Worm (Caenorhabditis elegans): Measurements from ENCODE around the gene ttr-23.

ttr-23 gene

DNA sequence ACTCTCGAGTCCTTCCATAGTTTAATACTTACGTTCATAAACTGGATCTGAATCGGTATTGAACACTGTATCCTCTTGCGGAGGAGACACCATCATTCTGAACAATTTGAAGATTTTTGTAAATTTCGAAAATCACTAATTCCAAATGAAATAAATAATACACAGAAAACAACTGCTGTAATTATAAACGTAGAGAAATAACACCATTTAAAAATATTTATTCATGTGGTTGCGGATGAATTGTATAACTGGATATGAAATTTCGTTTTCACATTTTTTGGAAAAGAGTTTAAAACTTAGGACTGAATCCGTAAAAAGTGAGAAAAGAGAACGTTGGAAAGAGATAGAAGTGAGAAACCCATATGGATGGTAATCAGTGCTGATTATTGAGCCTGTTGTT lies 11.4 kb downstream of the ttr-23 start, which contains the start of gene mics-1:
Gene mics-1 (minus strand): TSS at position 101 of the 400 bp plus-strand sequence.
- TF ChIP-seq ceh-43 (GFP tag; optimal IDR thresholded peaks at IDR 0.05): no peak
- TF ChIP-seq sptf-1 (tag; optimal IDR thresholded peaks at IDR 0.05): no peak
- no peak for TF ChIP-seq sem-2 (GFP tag; optimal IDR thresholded peaks at IDR 0.05)
- no peak for TF ChIP-seq lin-13 (tag; optimal IDR thresholded peaks at IDR 0.05)

DNA sequence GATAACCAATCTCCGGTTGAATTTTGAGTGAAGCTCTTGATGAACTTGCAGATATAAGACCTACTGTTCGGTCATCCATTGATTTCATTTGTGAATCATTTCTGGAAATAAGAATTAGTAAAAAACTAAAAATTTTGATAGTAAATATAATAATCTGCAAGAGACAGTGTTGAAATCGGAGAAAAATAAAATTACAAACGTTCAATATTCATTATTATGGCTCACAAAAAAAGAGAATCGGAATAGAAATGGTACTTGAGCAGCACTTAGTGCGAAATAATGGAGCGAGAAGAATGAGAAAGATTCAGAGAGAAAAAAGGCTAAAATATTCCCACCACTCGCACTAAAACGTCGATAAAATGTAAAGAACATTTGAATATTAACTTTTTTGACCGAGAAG lies 13.3 kb downstream of the ttr-23 start, which contains the start of gene vps-54:
Gene vps-54 (minus strand): TSS at position 101 of the 400 bp plus-strand sequence.
- no peak for TF ChIP-seq unc-120 (tag; optimal IDR thresholded peaks at IDR 0.05; ENCODE audit: poor library complexity, severe bottlenecking)
- no peak for TF ChIP-seq tbx-8 (GFP tag; optimal IDR thresholded peaks at IDR 0.05)
- no peak for TF ChIP-seq mls-2 (tag; optimal IDR thresholded peaks at IDR 0.05)
- no peak for TF ChIP-seq nhr-76 (tag; optimal IDR thresholded peaks at IDR 0.05)
- TF ChIP-seq zip-8 (tag; optimal IDR thresholded peaks at IDR 0.05): no peak
- no peak for TF ChIP-seq nhr-2 (tag; optimal IDR thresholded peaks at IDR 0.05)
- TF ChIP-seq ceh-39 (tag; optimal IDR thresholded peaks at IDR 0.05): no peak
- no peak for TF ChIP-seq lin-32 (GFP tag; optimal IDR thresholded peaks at IDR 0.05)

DNA sequence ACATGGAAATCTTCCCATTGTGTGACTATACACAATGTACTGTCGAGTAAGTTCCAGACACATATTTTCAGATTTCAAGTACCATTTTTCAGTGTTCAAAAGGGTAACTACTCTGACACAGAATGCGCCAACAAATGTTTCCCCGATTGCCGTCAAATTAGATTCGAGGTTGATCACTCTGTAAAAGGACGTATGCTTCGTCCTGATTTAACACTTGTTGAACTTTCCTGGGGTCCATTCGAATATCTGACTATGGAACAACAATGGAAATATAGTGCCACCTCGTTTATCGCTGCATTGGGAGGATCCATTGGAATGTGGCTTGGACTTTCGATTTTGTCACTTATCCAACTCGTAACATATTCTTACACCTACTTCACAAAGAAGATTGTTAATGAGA lies 15.5 kb downstream of the ttr-23 start:
- TF ChIP-seq zip-8 (tag; optimal IDR thresholded peaks at IDR 0.05) (no peak), blmp-1 (tag; optimal IDR thresholded peaks at IDR 0.05) (no peak)

DNA sequence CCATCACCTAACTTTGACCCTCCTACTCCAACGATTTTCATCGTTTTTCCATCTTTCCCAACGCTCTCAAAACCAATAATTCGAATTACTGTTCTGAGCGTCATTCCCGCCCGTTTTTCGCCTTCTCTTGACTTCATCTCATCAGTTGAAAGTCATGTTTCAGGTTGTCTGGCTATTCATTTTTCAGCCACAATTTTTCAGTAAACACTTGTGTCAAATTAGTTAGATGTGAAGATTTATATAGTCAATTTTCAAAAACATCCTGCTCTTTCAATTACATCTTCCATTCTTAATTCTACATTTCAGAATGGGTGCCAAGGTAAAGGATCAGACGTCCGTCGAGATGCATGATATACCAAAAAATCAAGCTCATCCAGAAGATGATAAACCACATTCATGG lies 17.0 kb downstream of the ttr-23 start, which contains the start of gene del-6:
Gene del-6 (plus strand): TSS at position 301 of the 400 bp plus-strand sequence.
- TF ChIP-seq flh-1 (GFP tag; optimal IDR thresholded peaks at IDR 0.05) (no peak), ztf-11 (tag; optimal IDR thresholded peaks at IDR 0.05) (no peak), ces-1 (GFP tag; optimal IDR thresholded peaks at IDR 0.05) (no peak), mep-1 (tag; optimal IDR thresholded peaks at IDR 0.05) (no peak), pha-4 (tag; optimal IDR thresholded peaks at IDR 0.05) (no peak), nhr-2 (tag; optimal IDR thresholded peaks at IDR 0.05) (no peak), bed-3 (GFP tag; optimal IDR thresholded peaks at IDR 0.05) (no peak), nhr-12 (tag; optimal IDR thresholded peaks at IDR 0.05) (no peak)

DNA sequence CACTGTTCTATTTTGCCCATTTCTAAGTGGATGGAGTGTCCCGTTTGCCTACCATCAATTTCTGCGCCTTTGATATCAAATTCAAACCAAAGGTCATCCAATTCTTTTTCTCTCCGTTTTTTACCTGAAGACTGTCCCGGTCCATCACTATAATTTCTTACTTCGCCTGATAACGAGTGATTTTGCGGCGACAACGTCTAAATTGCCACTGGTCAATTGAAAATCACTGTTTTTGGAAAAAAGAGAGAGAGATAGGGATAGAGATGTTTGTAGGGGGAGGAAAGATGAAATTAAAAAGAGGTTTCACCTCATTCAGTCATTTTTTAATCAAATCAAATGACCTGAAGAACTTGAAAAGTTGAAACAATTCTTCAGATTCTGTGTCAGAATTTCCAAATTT lies 18.1 kb downstream of the ttr-23 start:
- TF ChIP-seq drap-1 (GFP tag; optimal IDR thresholded peaks at IDR 0.05) (no peak), flh-1 (GFP tag; optimal IDR thresholded peaks at IDR 0.05) (no peak), nhr-28 (tag; optimal IDR thresholded peaks at IDR 0.05) (no peak), M03D4.4 (tag; optimal IDR thresholded peaks at IDR 0.05) (no peak), ztf-11 (tag; optimal IDR thresholded peaks at IDR 0.05) (no peak), mab-5 (tag; optimal IDR thresholded peaks at IDR 0.05) (no peak), lin-13 (tag; optimal IDR thresholded peaks at IDR 0.05) (no peak), unc-62 (GFP tag; optimal IDR thresholded peaks at IDR 0.05) (no peak), zip-8 (tag; optimal IDR thresholded peaks at IDR 0.05) (no peak)

DNA sequence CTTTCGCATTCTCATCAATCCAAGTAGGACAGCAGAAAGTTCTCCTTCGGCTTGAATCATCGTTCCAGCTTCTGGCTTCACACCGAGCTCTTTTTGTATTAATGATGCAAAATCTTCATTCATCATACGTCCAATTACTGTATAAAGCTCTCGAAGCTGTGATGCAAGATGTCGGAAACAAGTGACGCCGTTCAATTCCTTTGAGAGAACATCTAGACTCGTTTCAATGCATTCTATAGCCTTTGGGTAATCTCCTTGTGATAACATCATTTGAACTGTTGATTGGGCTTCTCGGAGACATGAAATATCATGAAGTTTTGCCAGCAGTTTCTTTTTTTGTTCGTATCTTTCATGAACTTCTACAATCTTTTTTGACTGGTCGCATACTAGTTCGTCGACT lies 21.2 kb downstream of the ttr-23 start:
- TF ChIP-seq drap-1 (GFP tag; optimal IDR thresholded peaks at IDR 0.05) (no peak), sptf-1 (tag; optimal IDR thresholded peaks at IDR 0.05) (no peak), lin-32 (GFP tag; optimal IDR thresholded peaks at IDR 0.05) (no peak), sem-2 (GFP tag; optimal IDR thresholded peaks at IDR 0.05) (no peak), mab-5 (tag; optimal IDR thresholded peaks at IDR 0.05) (no peak), unc-62 (GFP tag; optimal IDR thresholded peaks at IDR 0.05) (no peak), nhr-12 (tag; optimal IDR thresholded peaks at IDR 0.05) (no peak)

DNA sequence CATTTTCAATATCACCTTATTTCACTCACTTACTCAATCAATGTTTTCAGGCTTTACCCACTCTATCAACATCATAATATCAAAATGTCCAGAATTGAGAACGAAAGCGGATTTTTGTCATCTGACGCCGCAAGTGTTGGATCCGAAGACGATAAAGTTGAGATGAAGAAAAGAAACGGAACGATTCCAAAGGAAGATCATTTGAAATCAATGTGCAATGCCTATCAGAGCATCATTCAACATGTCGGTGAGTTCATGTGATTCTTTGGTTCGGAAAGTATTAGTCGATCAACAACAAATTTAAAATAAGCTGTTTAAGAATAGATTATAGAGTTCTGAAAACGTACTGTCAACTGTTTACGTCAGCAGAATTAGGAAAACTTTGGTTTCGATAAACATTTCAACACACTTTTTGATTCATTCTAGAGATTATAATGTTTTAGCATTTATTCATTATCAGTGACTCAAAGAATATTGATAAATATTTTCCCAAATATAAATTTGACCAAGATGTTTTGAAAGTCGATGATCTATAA lies 24.8 kb downstream of the ttr-23 start, which contains the start of gene cat-4:
Gene cat-4 (plus strand): TSS at position 51 of the 536 bp plus-strand sequence.
- TF ChIP-seq blmp-1 (tag; optimal IDR thresholded peaks at IDR 0.05): no peak
- TF ChIP-seq unc-62 (GFP tag; optimal IDR thresholded peaks at IDR 0.05): no peak
- TF ChIP-seq ceh-43 (GFP tag; optimal IDR thresholded peaks at IDR 0.05): no peak
- no peak for TF ChIP-seq mep-1 (tag; optimal IDR thresholded peaks at IDR 0.05)
- no peak for TF ChIP-seq unc-120 (tag; optimal IDR thresholded peaks at IDR 0.05; ENCODE audit: poor library complexity, severe bottlenecking)
- TF ChIP-seq sptf-1 (tag; optimal IDR thresholded peaks at IDR 0.05): no peak
- TF ChIP-seq lin-13 (tag; optimal IDR thresholded peaks at IDR 0.05): no peak

DNA sequence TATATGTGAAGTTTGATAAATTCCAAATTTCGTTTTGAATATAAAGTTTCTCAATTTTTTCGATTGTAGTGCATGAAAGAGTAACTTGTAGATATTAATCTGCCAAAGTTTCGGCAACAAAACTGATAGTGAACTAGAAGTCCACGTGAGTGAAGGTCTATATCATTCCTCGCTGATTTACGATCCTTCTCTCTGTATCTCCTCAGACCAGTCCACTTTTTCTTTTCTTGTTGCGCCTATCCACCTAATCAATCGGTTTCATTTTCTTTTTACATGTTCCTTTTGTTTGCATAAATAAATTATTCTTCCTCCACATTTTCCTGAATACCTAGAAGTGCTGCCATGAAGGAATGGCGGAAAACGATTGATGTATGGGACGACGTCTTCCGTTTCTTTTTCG lies 25.5 kb downstream of the ttr-23 start:
- TF ChIP-seq cnd-1 (tag; optimal IDR thresholded peaks at IDR 0.05) (no peak), zip-8 (tag; optimal IDR thresholded peaks at IDR 0.05) (no peak), blmp-1 (tag; optimal IDR thresholded peaks at IDR 0.05) (no peak), elt-1 (tag; optimal IDR thresholded peaks at IDR 0.05; ENCODE audit: borderline replicate concordance, insufficient read depth) (no peak)

Measured in whole organism, mixed stage, embryonic.